Fruit fly (Drosophila melanogaster) S2 (cell line): ENCODE measurements around the gene rictor.

Experiments
- CG8478 ChIP-seq: fragments of >200 bp; optimal IDR thresholded peaks from 2 replicates; lab custom pipeline; 2018
- CTCF ChIP-seq, 2 experiments: fragments of >200 bp; optimal IDR thresholded peaks; 2 replicates each; lab custom pipeline; 2018

dm6 chrX:19212954-19213353 is 48.1 kb downstream of the rictor start, which contains the start of gene Mur18B:
- TF ChIP-seq CTCF (optimal IDR thresholded peaks at IDR 0.05; lab: Kevin White, UChicago) (no peak), CG8478 (lab: Kevin White, UChicago) (no peak)
